Worm (Caenorhabditis elegans) whole organism, late embryonic: Measurements from ENCODE around the gene pbo-6.

Experiments
- ama-1 ChIP-seq: fragments of 150-350 bp; optimal IDR thresholded peaks from 2 replicates; lab custom pipeline; 2014
- ceh-30 ChIP-seq: fragments of 150-350 bp; optimal IDR thresholded peaks from 2 replicates; lab custom pipeline; 2014; ENCODE audit warnings: missing biosample characterization, missing genetic modification characterization
- ceh-45 ChIP-seq: fragments of 200-800 bp; sonication (Bioruptor generic); IDR thresholded peaks from 2 replicates; pipeline ENCODE4 v1.3.6; 2022; ENCODE audit warnings: missing genetic modification reagents, missing genetic modification characterization, missing compliant biosample characterization
- ceh-9 ChIP-seq: sonication (generic microtip); optimal IDR thresholded peaks from 2 replicates; lab custom pipeline; 2016; ENCODE audit warnings: mild to moderate bottlenecking, missing genetic modification characterization, inconsistent platforms, missing compliant biosample characterization
- che-1 ChIP-seq: sonication (generic microtip); optimal IDR thresholded peaks from 2 replicates; lab custom pipeline; 2016; ENCODE audit warnings: mild to moderate bottlenecking, missing genetic modification characterization, missing compliant biosample characterization
- elt-2 ChIP-seq: sonication (generic microtip); optimal IDR thresholded peaks from 2 replicates; lab custom pipeline; 2016; ENCODE audit warnings: missing genetic modification reagents, missing genetic modification characterization, missing compliant biosample characterization
- nhr-11 ChIP-seq: fragments of 150-350 bp; optimal IDR thresholded peaks from 2 replicates; lab custom pipeline; 2014; ENCODE audit warnings: missing biosample characterization, missing genetic modification characterization
- npax-4 ChIP-seq: sonication (generic microtip); optimal IDR thresholded peaks from 2 replicates; lab custom pipeline; 2016; ENCODE audit warnings: missing genetic modification characterization, missing compliant biosample characterization
- pha-4 ChIP-seq: fragments of 150-350 bp; optimal IDR thresholded peaks from 2 replicates; lab custom pipeline; 2018; ENCODE audit warnings: missing biosample characterization, missing genetic modification reagents, missing genetic modification characterization
- pqm-1 ChIP-seq: sonication (generic microtip); optimal IDR thresholded peaks from 2 replicates; lab custom pipeline; 2016; ENCODE audit warnings: missing genetic modification characterization, missing compliant biosample characterization
- rnt-1 ChIP-seq: sonication (generic microtip); optimal IDR thresholded peaks from 2 replicates; lab custom pipeline; 2016; ENCODE audit warnings: missing genetic modification characterization, missing compliant biosample characterization

- TF ChIP-seq elt-2 (tag; lab: Kevin White, UChicago): no peak
- no peak for TF ChIP-seq nhr-11 (tag; lab: Kevin White, UChicago)
- TF ChIP-seq npax-4 (tag; lab: Kevin White, UChicago): no peak
- no peak for TF ChIP-seq che-1 (tag; lab: Kevin White, UChicago)
- no peak for TF ChIP-seq rnt-1 (tag; lab: Kevin White, UChicago)
- no peak for TF ChIP-seq ceh-30 (tag; lab: Kevin White, UChicago)
- no peak for TF ChIP-seq ceh-45 (GFP tag; lab: Robert Waterston, UW)
- TF ChIP-seq ama-1 (lab: Kevin White, UChicago): no peak
- no peak for TF ChIP-seq ceh-9 (tag; lab: Kevin White, UChicago)
- no peak for TF ChIP-seq pqm-1
- TF ChIP-seq pha-4 (tag; lab: Kevin White, UChicago): no peak
Measured at ce11 chrX:17401264-17401663, 27.6 kb upstream of the pbo-6 start, which contains the start of gene F11C7.6.
